Fruit fly (Drosophila melanogaster) whole organism, pupa: ENCODE data around the gene lectin-33A.
A peak's percentile ranks its signal among the peaks of the same experiment; 100 is the strongest.

Experiments
- CG8159 ChIP-seq: fragments of 200-800 bp; sonication (Bioruptor generic); optimal IDR thresholded peaks from 3 replicates; lab custom pipeline; 2018; ENCODE audit warnings: missing biosample characterization, mild to moderate bottlenecking, missing genetic modification characterization, moderate library complexity
- CG8301 ChIP-seq: fragments of 200-800 bp; sonication (Bioruptor generic); optimal IDR thresholded peaks from 2 replicates; lab custom pipeline; 2018; ENCODE audit warnings: missing biosample characterization, mild to moderate bottlenecking, missing genetic modification characterization
- fd96Ca ChIP-seq: fragments of 200-800 bp; sonication (Bioruptor generic); IDR thresholded peaks from 3 replicates; pipeline ENCODE4 v1.3.6; 2022; ENCODE audit warnings: missing biosample characterization, missing genetic modification characterization

DNA sequence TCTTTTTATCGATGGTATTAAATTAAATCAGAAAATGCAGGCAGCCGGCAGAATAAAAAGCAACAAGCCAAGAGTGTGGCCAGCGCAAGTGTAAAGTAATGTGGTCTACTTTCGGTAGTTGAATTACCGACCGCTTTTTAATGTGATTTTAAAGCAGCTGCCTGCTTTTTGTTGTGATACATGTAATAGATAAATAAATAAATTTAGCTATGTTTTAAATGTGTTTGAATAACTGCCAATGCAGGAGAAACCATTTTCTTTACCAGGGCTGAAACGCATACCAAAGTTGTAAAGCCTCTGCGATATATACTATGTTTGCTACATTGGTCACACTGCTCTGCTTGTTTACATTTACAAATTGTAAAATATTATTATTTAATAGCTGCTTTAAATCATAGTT is 31.7 kb upstream of the lectin-33A start, which contains the start of the genes Tmem214 and YL-1:
- TF ChIP-seq CG8159 (tag; lab: Kevin White, UChicago), result peak; percentile 0
- TF ChIP-seq CG8301, result no peak
- 0 out of 3 replicates have a peak, but pooled peaks have one; percentile 14 for TF ChIP-seq fd96Ca (GFP tag; lab: Robert Waterston, UW)
